Fruit fly (Drosophila melanogaster) whole organism, wandering third instar larva: ENCODE data around the gene Mdr65.

ENCODE experiments used
- Dfd ChIP-seq: fragments of >200 bp; optimal IDR thresholded peaks from 2 replicates; lab custom pipeline; 2017; ENCODE audit warnings: missing biosample characterization, missing genetic modification characterization
- GATAd ChIP-seq: sonication (Bioruptor generic); optimal IDR thresholded peaks from 2 replicates; lab custom pipeline; 2016; ENCODE audit warnings: missing biosample characterization, missing genetic modification characterization
- HLH106 ChIP-seq: fragments of 200-800 bp; optimal IDR thresholded peaks from 3 replicates; lab custom pipeline; 2019; ENCODE audit warnings: missing biosample characterization, mild to moderate bottlenecking, missing genetic modification characterization, moderate library complexity
- N ChIP-seq: fragments of >200 bp; optimal IDR thresholded peaks from 2 replicates; lab custom pipeline; 2018; ENCODE audit warnings: missing biosample characterization, missing external identifiers, missing genetic modification characterization
- Rel ChIP-seq, 2 experiments: fragments of 200-800 bp; sonication (Bioruptor generic) in 1 of 2; optimal IDR thresholded peaks; 2 replicates in 1 of 2; 3 replicates in 1 of 2; lab custom pipeline; 2016 to 2019; ENCODE audit warnings: mild to moderate bottlenecking in 2 of 2, missing biosample characterization in 2 of 2, missing genetic modification characterization in 2 of 2, moderate library complexity in 1 of 2
- Sp1 ChIP-seq: fragments of 200-800 bp; sonication (Bioruptor generic); optimal IDR thresholded peaks from 3 replicates; lab custom pipeline; 2019; ENCODE audit warnings: missing biosample characterization, mild to moderate bottlenecking, missing genetic modification characterization, moderate library complexity
- brk ChIP-seq: fragments of 200-800 bp; sonication (Bioruptor generic); optimal IDR thresholded peaks from 2 replicates; lab custom pipeline; 2016; ENCODE audit warnings: missing biosample characterization, mild to moderate bottlenecking, missing genetic modification characterization
- h ChIP-seq: fragments of 200-800 bp; sonication (Bioruptor generic); optimal IDR thresholded peaks from 3 replicates; lab custom pipeline; 2016; ENCODE audit warnings: missing biosample characterization, mild to moderate bottlenecking, missing genetic modification characterization
- jim ChIP-seq: fragments of 175-275, 200-325 bp; sonication (Bioruptor generic); optimal IDR thresholded peaks from 2 replicates; lab custom pipeline; 2016; ENCODE audit warnings: missing biosample characterization, mild to moderate bottlenecking, missing genetic modification characterization
- pan ChIP-seq: fragments of >200 bp; optimal IDR thresholded peaks from 2 replicates; lab custom pipeline; 2017
- psq ChIP-seq: fragments of 200-800 bp; sonication (Bioruptor generic); optimal IDR thresholded peaks from 3 replicates; lab custom pipeline; 2017; ENCODE audit warnings: missing biosample characterization, mild to moderate bottlenecking, missing genetic modification characterization, moderate library complexity
- rgr ChIP-seq: fragments of 200-800 bp; sonication (Bioruptor generic); optimal IDR thresholded peaks from 3 replicates; lab custom pipeline; 2016; ENCODE audit warnings: missing biosample characterization, mild to moderate bottlenecking, missing genetic modification characterization
- usp ChIP-seq: fragments of >200 bp; optimal IDR thresholded peaks from 2 replicates; lab custom pipeline; 2017; ENCODE audit warnings: missing biosample characterization, missing genetic modification characterization
- woc ChIP-seq: sonication (Bioruptor generic); optimal IDR thresholded peaks from 2 replicates; lab custom pipeline; 2016; ENCODE audit warnings: missing biosample characterization, mild to moderate bottlenecking, missing genetic modification characterization

DNA sequence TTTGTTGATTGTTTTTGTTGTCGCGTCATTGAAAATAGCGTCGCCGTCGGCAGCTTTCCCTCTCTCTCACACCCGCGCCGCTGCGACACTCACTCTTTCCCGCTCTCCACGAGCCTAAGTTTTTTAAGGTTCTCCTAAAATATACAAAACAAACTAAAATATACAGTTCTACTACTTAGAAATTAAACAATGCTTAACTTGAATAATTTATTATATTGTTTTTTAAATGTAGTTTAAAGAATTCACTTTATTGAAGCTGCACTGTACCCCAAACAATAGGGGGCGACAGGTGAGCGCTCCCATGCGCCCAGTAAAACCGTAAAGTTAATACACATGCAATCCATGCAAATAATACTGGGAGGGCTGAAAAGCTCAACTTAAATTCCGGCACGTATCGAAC lies 8.2 kb upstream of the Mdr65 start:
- TF ChIP-seq HLH106 (tag; lab: Kevin White, UChicago) (no peak), GATAd (GFP tag; lab: Kevin White, UChicago) (no peak), usp (no peak), pan (lab: Kevin White, UChicago) (no peak), jim (no peak), Dfd (GFP tag; lab: Kevin White, UChicago) (no peak), rgr (GFP tag; lab: Kevin White, UChicago) (no peak), Rel (GFP tag; optimal IDR thresholded peaks at IDR 0.05; lab: Kevin White, UChicago) (no peak), Rel (tag; optimal IDR thresholded peaks at IDR 0.05; lab: Kevin White, UChicago) (no peak), h (GFP tag; lab: Kevin White, UChicago) (no peak), Sp1 (no peak), woc (GFP tag; lab: Kevin White, UChicago) (no peak), brk (GFP tag; lab: Kevin White, UChicago) (no peak), N (GFP tag; lab: Kevin White, UChicago) (no peak), psq (no peak)
